Fruit fly (Drosophila melanogaster): Measurements from ENCODE around the gene CG44303.

DNA sequence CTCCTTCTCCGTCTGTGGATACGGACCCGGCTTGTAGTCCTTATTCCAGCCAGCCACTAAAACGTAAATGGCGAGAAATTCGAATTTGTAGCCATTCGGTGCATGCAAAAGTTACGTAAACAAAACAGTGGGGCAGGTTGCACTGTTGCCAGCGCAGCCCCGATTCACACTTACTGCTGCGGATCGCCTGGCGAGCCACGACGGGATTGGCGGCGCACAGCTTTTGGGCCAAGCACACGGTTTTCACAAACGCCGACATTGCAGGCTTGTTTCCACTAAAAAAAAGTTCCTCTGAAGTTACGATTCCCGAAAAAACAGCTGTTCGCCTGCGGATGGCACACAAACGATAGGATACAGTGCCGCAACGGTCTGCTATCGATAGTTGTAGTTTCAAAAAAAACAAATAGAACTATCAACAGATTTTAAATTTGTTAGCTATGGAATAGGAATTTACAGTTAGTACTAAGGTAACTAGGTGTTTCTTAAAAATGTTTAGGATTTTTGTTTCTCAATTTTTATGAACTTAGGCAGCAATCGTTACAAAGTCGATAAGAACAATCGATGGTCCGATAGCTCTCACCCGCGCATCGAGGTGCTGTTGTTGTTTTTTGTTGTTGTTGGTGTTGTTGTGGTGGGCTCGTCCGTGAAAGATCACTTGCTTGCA, 9.3 kb downstream of the CG44303 start, which contains the start of gene Fum1:
- no peak for TF ChIP-seq CG16779 (tag; optimal IDR thresholded peaks at IDR 0.05)
- TF ChIP-seq pdm3 (GFP tag; optimal IDR thresholded peaks at IDR 0.05) = no peak
- no peak for TF ChIP-seq CG6163 (GFP tag; IDR thresholded peaks at IDR 0.05)
- TF ChIP-seq lz (GFP tag; optimal IDR thresholded peaks at IDR 0.05) = peak; percentile 18
- TF ChIP-seq eg (GFP tag; IDR thresholded peaks at IDR 0.05) = no peak
- TF ChIP-seq esn (GFP tag; optimal IDR thresholded peaks at IDR 0.05) = peak; percentile 38
- no peak for TF ChIP-seq Gug (GFP tag; IDR thresholded peaks at IDR 0.05)
- TF ChIP-seq CG34406 (GFP tag; optimal IDR thresholded peaks at IDR 0.05) = no peak
- no peak for TF ChIP-seq CG4318 (GFP tag; optimal IDR thresholded peaks at IDR 0.05)
- no peak for TF ChIP-seq CG6854 (GFP tag; optimal IDR thresholded peaks at IDR 0.05)
- TF ChIP-seq CG15336 (GFP tag; IDR thresholded peaks at IDR 0.05) = no peak
- no peak for TF ChIP-seq dsx (GFP tag; optimal IDR thresholded peaks at IDR 0.05; ENCODE audit: poor library complexity, severe bottlenecking)
- peak; percentile 5 for TF ChIP-seq CG31627 (GFP tag; optimal IDR thresholded peaks at IDR 0.05)

All from whole organism, prepupa.